Fruit fly (Drosophila melanogaster) whole organism, prepupa: ENCODE data around the gene CG4743.

ENCODE experiments used
- Blimp-1 ChIP-seq: fragments of 200-800 bp; sonication (Bioruptor generic); optimal IDR thresholded peaks from 3 replicates; lab custom pipeline; 2017; ENCODE audit warnings: missing biosample characterization, missing genetic modification characterization, mild to moderate bottlenecking, moderate library complexity, missing genetic modification reagents
- CG10631 ChIP-seq: fragments of 200-800 bp; sonication (Bioruptor generic); optimal IDR thresholded peaks from 2 replicates; lab custom pipeline; 2016; ENCODE audit warnings: missing biosample characterization, missing genetic modification characterization
- CG11294 ChIP-seq: fragments of 200-800 bp; sonication (Bioruptor generic); IDR thresholded peaks from 2 replicates; pipeline ENCODE4 v1.3.6; 2022; ENCODE audit warnings: missing biosample characterization, missing genetic modification characterization
- CG11762 ChIP-seq: fragments of 200-800 bp; sonication (Bioruptor generic); optimal IDR thresholded peaks from 3 replicates; lab custom pipeline; 2016; ENCODE audit warnings: missing biosample characterization, missing genetic modification characterization; ENCODE audit not compliant: insufficient read depth
- CG11902 ChIP-seq: fragments of 200-800 bp; sonication (Bioruptor generic); optimal IDR thresholded peaks from 3 replicates; lab custom pipeline; 2016; ENCODE audit warnings: missing biosample characterization, missing genetic modification characterization
- CG15336 ChIP-seq: fragments of 200-800 bp; sonication (Bioruptor generic); IDR thresholded peaks from 2 replicates; pipeline ENCODE4 v1.3.6; 2022; ENCODE audit warnings: missing biosample characterization, missing genetic modification characterization
- CG1621 ChIP-seq: fragments of 200-800 bp; sonication (Bioruptor generic); optimal IDR thresholded peaks from 3 replicates; lab custom pipeline; 2018; ENCODE audit warnings: missing biosample characterization, mild to moderate bottlenecking, missing genetic modification characterization
- CG32006 ChIP-seq: fragments of 200-800 bp; sonication (Bioruptor generic); optimal IDR thresholded peaks from 3 replicates; lab custom pipeline; 2017; ENCODE audit warnings: missing biosample characterization, mild to moderate bottlenecking, missing genetic modification characterization
- CG3919 ChIP-seq: fragments of 200-800 bp; sonication (Bioruptor generic); optimal IDR thresholded peaks from 3 replicates; lab custom pipeline; 2016; ENCODE audit warnings: missing biosample characterization, missing genetic modification characterization
- CG4318 ChIP-seq: fragments of 200-800 bp; sonication (Bioruptor generic); optimal IDR thresholded peaks from 3 replicates; lab custom pipeline; 2017; ENCODE audit warnings: missing biosample characterization, mild to moderate bottlenecking, missing genetic modification characterization
- CG6163 ChIP-seq: fragments of 200-800 bp; sonication (Bioruptor generic); IDR thresholded peaks from 3 replicates; pipeline ENCODE4 v1.3.6; 2022; ENCODE audit warnings: missing biosample characterization, missing genetic modification characterization
- CG6276 ChIP-seq: fragments of 200-800 bp; sonication (Bioruptor generic); optimal IDR thresholded peaks from 2 replicates; lab custom pipeline; 2017; ENCODE audit warnings: missing biosample characterization, mild to moderate bottlenecking, missing genetic modification characterization
- CG6792 ChIP-seq: fragments of 200-800 bp; sonication (Bioruptor generic); optimal IDR thresholded peaks from 3 replicates; lab custom pipeline; 2016; ENCODE audit warnings: missing biosample characterization, missing genetic modification characterization
- CG7368 ChIP-seq: fragments of 200-800 bp; sonication (Bioruptor generic); optimal IDR thresholded peaks from 3 replicates; lab custom pipeline; 2016; ENCODE audit warnings: missing biosample characterization, missing genetic modification characterization
- CG8119 ChIP-seq: fragments of 200-800 bp; sonication (Bioruptor generic); IDR thresholded peaks from 3 replicates; pipeline ENCODE4 v1.3.6; 2022; ENCODE audit warnings: missing biosample characterization, missing genetic modification characterization
- CG8319 ChIP-seq: fragments of 200-800 bp; sonication (Bioruptor generic); optimal IDR thresholded peaks from 3 replicates; lab custom pipeline; 2016; ENCODE audit warnings: missing biosample characterization, missing genetic modification characterization
- CG8632 ChIP-seq: fragments of 200-800 bp; sonication (Bioruptor generic); optimal IDR thresholded peaks from 3 replicates; lab custom pipeline; 2016; ENCODE audit warnings: missing biosample characterization, missing genetic modification characterization
- Eip75B ChIP-seq: fragments of 200-800 bp; sonication (Bioruptor generic); optimal IDR thresholded peaks from 3 replicates; lab custom pipeline; 2016; ENCODE audit warnings: missing biosample characterization, missing genetic modification characterization
- Eip78C ChIP-seq: fragments of 200-800 bp; sonication (Bioruptor generic); peaks from one replicate; lab custom pipeline; 2016; ENCODE audit warnings: missing biosample characterization, missing genetic modification characterization
- Eip93F ChIP-seq: fragments of 200-800 bp; sonication (Bioruptor generic); optimal IDR thresholded peaks from 2 replicates; lab custom pipeline; 2016; ENCODE audit warnings: missing biosample characterization, mild to moderate bottlenecking, missing genetic modification characterization
- Ets21C ChIP-seq: fragments of 200-800 bp; sonication (Bioruptor generic); optimal IDR thresholded peaks from 3 replicates; lab custom pipeline; 2016; ENCODE audit warnings: missing biosample characterization, missing genetic modification characterization
- Ets96B ChIP-seq: fragments of 200-800 bp; optimal IDR thresholded peaks from 2 replicates; lab custom pipeline; 2019; ENCODE audit warnings: missing biosample characterization, mild to moderate bottlenecking, missing genetic modification characterization, moderate library complexity
- Hr38 ChIP-seq: sonication (Bioruptor generic); optimal IDR thresholded peaks from 2 replicates; lab custom pipeline; 2016; ENCODE audit warnings: missing biosample characterization, missing genetic modification characterization
- Hr4 ChIP-seq: fragments of 200-800 bp; sonication (Bioruptor generic); optimal IDR thresholded peaks from 3 replicates; lab custom pipeline; 2016; ENCODE audit warnings: missing biosample characterization, missing genetic modification characterization
- OdsH ChIP-seq: fragments of 200-800 bp; sonication (Bioruptor generic); optimal IDR thresholded peaks from 3 replicates; lab custom pipeline; 2016; ENCODE audit warnings: missing biosample characterization, missing genetic modification characterization
- Smox ChIP-seq: fragments of 200-800 bp; sonication (Bioruptor generic); optimal IDR thresholded peaks from 3 replicates; lab custom pipeline; 2016; ENCODE audit warnings: missing biosample characterization, missing genetic modification characterization
- Sox102F ChIP-seq: fragments of 200-800 bp; sonication (Bioruptor generic); optimal IDR thresholded peaks from 2 replicates; lab custom pipeline; 2016; ENCODE audit warnings: missing biosample characterization, mild to moderate bottlenecking, missing genetic modification characterization
- Sox14 ChIP-seq: fragments of 200-800 bp; sonication (Bioruptor generic); optimal IDR thresholded peaks from 3 replicates; lab custom pipeline; 2016; ENCODE audit warnings: missing biosample characterization, missing genetic modification characterization
- Sox15 ChIP-seq: fragments of 200-800 bp; sonication (Bioruptor generic); optimal IDR thresholded peaks from 3 replicates; lab custom pipeline; 2016; ENCODE audit warnings: missing biosample characterization, missing genetic modification characterization
- acj6 ChIP-seq: fragments of 200-800 bp; sonication (Bioruptor generic); optimal IDR thresholded peaks from 3 replicates; lab custom pipeline; 2016; ENCODE audit warnings: missing biosample characterization, missing genetic modification characterization
- cyc ChIP-seq: fragments of 200-800 bp; sonication (Bioruptor generic); optimal IDR thresholded peaks from 3 replicates; lab custom pipeline; 2016; ENCODE audit warnings: missing biosample characterization, missing genetic modification characterization
- dac ChIP-seq: fragments of 200-800 bp; sonication (Bioruptor generic); optimal IDR thresholded peaks from 2 replicates; lab custom pipeline; 2017; ENCODE audit warnings: missing biosample characterization, mild to moderate bottlenecking, missing genetic modification characterization
- eg ChIP-seq: fragments of 200-800 bp; sonication (Bioruptor generic); IDR thresholded peaks from 3 replicates; pipeline ENCODE4 v1.3.6; 2022; ENCODE audit warnings: missing biosample characterization, missing genetic modification characterization
- fd59A ChIP-seq: fragments of 200-800 bp; sonication (Bioruptor generic); optimal IDR thresholded peaks from 2 replicates; lab custom pipeline; 2017; ENCODE audit warnings: missing biosample characterization, mild to moderate bottlenecking, missing genetic modification characterization, missing genetic modification reagents
- fd85E ChIP-seq: fragments of 200-800 bp; sonication (Bioruptor generic); optimal IDR thresholded peaks from 3 replicates; lab custom pipeline; 2016; ENCODE audit warnings: missing biosample characterization, missing genetic modification characterization
- fkh ChIP-seq: fragments of 200-800 bp; sonication (Bioruptor generic); optimal IDR thresholded peaks from 3 replicates; lab custom pipeline; 2017; ENCODE audit warnings: missing biosample characterization, mild to moderate bottlenecking, missing genetic modification characterization, moderate library complexity
- lz ChIP-seq: fragments of 200-800 bp; sonication (Bioruptor generic); optimal IDR thresholded peaks from 3 replicates; lab custom pipeline; 2016; ENCODE audit warnings: missing biosample characterization, missing genetic modification characterization
- net ChIP-seq: fragments of 200-800 bp; sonication (Bioruptor generic); optimal IDR thresholded peaks from 3 replicates; lab custom pipeline; 2016; ENCODE audit warnings: missing biosample characterization, missing genetic modification characterization
- salr ChIP-seq, 2 experiments: fragments of 200-800 bp; sonication (Bioruptor generic); optimal IDR thresholded peaks; 3 replicates each; lab custom pipeline; 2016 to 2018; ENCODE audit warnings: missing biosample characterization in 2 of 2, missing genetic modification characterization in 2 of 2, mild to moderate bottlenecking in 1 of 2
- spab ChIP-seq: fragments of 200-800 bp; sonication (Bioruptor generic); optimal IDR thresholded peaks from 2 replicates; lab custom pipeline; 2017; ENCODE audit warnings: missing biosample characterization, mild to moderate bottlenecking, missing genetic modification characterization, missing genetic modification reagents
- ss ChIP-seq, 2 experiments: fragments of 200-800 bp; sonication (Bioruptor generic); optimal IDR thresholded peaks; 2 replicates in 1 of 2; 3 replicates in 1 of 2; lab custom pipeline; 2017 to 2018; ENCODE audit warnings: mild to moderate bottlenecking in 2 of 2, missing biosample characterization in 2 of 2, missing genetic modification characterization in 2 of 2, moderate library complexity in 1 of 2
- topi ChIP-seq: fragments of 200-800 bp; sonication (Bioruptor generic); optimal IDR thresholded peaks from 3 replicates; lab custom pipeline; 2016; ENCODE audit warnings: missing biosample characterization, missing genetic modification characterization
- vri ChIP-seq: fragments of 200-800 bp; sonication (Bioruptor generic); optimal IDR thresholded peaks from 3 replicates; lab custom pipeline; 2016; ENCODE audit warnings: missing biosample characterization, mild to moderate bottlenecking, missing genetic modification characterization

CG4743 gene

dm6 chr3R:25637294-25638174 is 42.8 kb downstream of the CG4743 start, which contains the start of gene jigr1 (continued):
- TF ChIP-seq CG8632 (GFP tag; lab: Kevin White, UChicago) (peak; percentile 52), Eip93F (GFP tag; lab: Kevin White, UChicago) (peak; percentile 24), OdsH (GFP tag; lab: Kevin White, UChicago) (peak; percentile 64), CG6276 (GFP tag; lab: Kevin White, UChicago) (no peak), Blimp-1 (GFP tag; lab: Kevin White, UChicago) (peak; percentile 20), CG1621 (peak; percentile 32), fd85E (GFP tag; lab: Kevin White, UChicago) (no peak), lz (GFP tag; lab: Kevin White, UChicago) (peak; percentile 68), dac (GFP tag; lab: Kevin White, UChicago) (no peak), CG11902 (GFP tag; lab: Kevin White, UChicago) (peak; percentile 10), CG32006 (peak; percentile 50), topi (peak; percentile 78), Ets21C (peak; percentile 55), vri (GFP tag; lab: Kevin White, UChicago) (peak; percentile 71), acj6 (GFP tag; lab: Kevin White, UChicago) (peak; percentile 75), Eip75B (GFP tag; lab: Kevin White, UChicago) (peak; percentile 68), CG7368 (GFP tag; lab: Kevin White, UChicago) (peak; percentile 54), Sox15 (GFP tag; lab: Kevin White, UChicago) (peak; percentile 21), CG6792 (GFP tag; lab: Kevin White, UChicago) (peak; percentile 64), fd59A (GFP tag; lab: Kevin White, UChicago) (peak; percentile 49), CG15336 (GFP tag; lab: Robert Waterston, UW) (0 out of 2 replicates have a peak, but pooled peaks have one; percentile 7), Hr4 (GFP tag; lab: Kevin White, UChicago) (peak; percentile 2), CG4318 (GFP tag; lab: Kevin White, UChicago) (no peak), net (GFP tag; lab: Kevin White, UChicago) (peak; percentile 42), Smox (GFP tag; lab: Kevin White, UChicago) (peak; percentile 74)

DNA sequence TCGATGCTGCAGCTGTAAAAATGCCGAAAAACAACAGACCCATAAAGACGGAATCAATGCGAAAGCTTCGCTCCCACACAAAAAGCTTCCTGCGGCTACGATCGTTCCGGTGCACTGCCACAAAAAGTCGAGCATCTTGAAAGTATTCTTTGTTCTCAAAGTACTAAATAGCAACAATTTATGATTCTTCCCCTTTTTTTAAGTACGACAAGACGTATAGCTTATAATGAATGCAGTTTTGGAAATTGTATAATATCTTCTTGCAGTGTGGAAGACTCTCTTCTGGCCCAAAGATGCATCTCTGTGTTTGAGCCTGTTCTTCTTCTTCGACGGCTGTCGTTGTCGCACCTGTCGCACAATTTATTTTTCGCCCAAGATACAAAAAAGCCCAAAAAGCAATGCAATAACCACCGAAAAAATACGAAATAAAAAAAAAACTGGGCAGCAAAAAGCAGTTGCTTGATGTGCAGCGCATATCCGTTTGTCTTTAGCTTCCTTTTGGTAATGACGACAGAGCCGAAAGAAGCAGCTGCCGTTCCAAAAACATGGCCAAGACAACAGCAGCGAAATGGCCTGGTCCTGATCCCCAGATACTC is 46.4 kb downstream of the CG4743 start:
- TF ChIP-seq CG1621 (no peak), CG6163 (GFP tag; lab: Robert Waterston, UW) (peak; percentile 63; the same call in 2 of the 3 replicates), Blimp-1 (GFP tag; lab: Kevin White, UChicago) (peak; percentile 66), Eip78C (GFP tag; lab: Kevin White, UChicago) (peak; percentile 83), CG10631 (GFP tag; lab: Kevin White, UChicago) (peak; percentile 42), Sox102F (GFP tag; lab: Kevin White, UChicago) (peak; percentile 86), Smox (GFP tag; lab: Kevin White, UChicago) (peak; percentile 85), fd59A (GFP tag; lab: Kevin White, UChicago) (no peak), Eip93F (GFP tag; lab: Kevin White, UChicago) (peak; percentile 48), salr (GFP tag; optimal IDR thresholded peaks at IDR 0.05; lab: Kevin White, UChicago) (no peak), CG3919 (GFP tag; lab: Kevin White, UChicago) (peak; percentile 80), CG11294 (GFP tag; lab: Robert Waterston, UW) (no peak), CG8119 (GFP tag; lab: Robert Waterston, UW) (no peak), eg (0 out of 3 replicates have a peak, but pooled peaks have one; percentile 17), CG11762 (GFP tag; lab: Kevin White, UChicago) (peak; percentile 23), vri (GFP tag; lab: Kevin White, UChicago) (peak; percentile 82), CG6792 (GFP tag; lab: Kevin White, UChicago) (peak; percentile 74), fkh (no peak), spab (no peak), Hr4 (GFP tag; lab: Kevin White, UChicago) (no peak), CG8319 (GFP tag; lab: Kevin White, UChicago) (peak; percentile 49), Sox14 (GFP tag; lab: Kevin White, UChicago) (peak; percentile 65), OdsH (GFP tag; lab: Kevin White, UChicago) (peak; percentile 70), CG6276 (GFP tag; lab: Kevin White, UChicago) (no peak), CG15336 (GFP tag; lab: Robert Waterston, UW) (no peak), Ets96B (tag; lab: Kevin White, UChicago) (peak; percentile 4), acj6 (GFP tag; lab: Kevin White, UChicago) (peak; percentile 73), net (GFP tag; lab: Kevin White, UChicago) (peak; percentile 51), cyc (GFP tag; lab: Kevin White, UChicago) (peak; percentile 86), ss (GFP tag; optimal IDR thresholded peaks at IDR 0.05; lab: Kevin White, UChicago) (no peak), CG11902 (GFP tag; lab: Kevin White, UChicago) (peak; percentile 69), Ets21C (peak; percentile 77), CG4318 (GFP tag; lab: Kevin White, UChicago) (no peak), Hr38 (GFP tag; lab: Kevin White, UChicago) (no peak), fd85E (GFP tag; lab: Kevin White, UChicago) (no peak)
